Worm (Caenorhabditis elegans): Measurements from ENCODE around the gene dod-22.

ce11 chrIV:12975981-12976380, 10.8 kb downstream of the dod-22 start, which contains the start of gene dod-17:
- TF ChIP-seq ref-1 (GFP tag; conservative IDR thresholded peaks at IDR 0.05), result no peak
- TF ChIP-seq ztf-23 (GFP tag; IDR thresholded peaks at IDR 0.05), result no peak
- no peak for TF ChIP-seq T22C8.4 (GFP tag; IDR thresholded peaks at IDR 0.05)
- TF ChIP-seq klf-2 (GFP tag; conservative IDR thresholded peaks at IDR 0.05), result no peak
